Fruit fly (Drosophila melanogaster) whole organism, pupa: ENCODE measurements around the gene Tengl3.

ENCODE experiments used
- CG10348 ChIP-seq: fragments of 200-800 bp; sonication (Bioruptor generic); IDR thresholded peaks from 2 replicates; pipeline ENCODE4 v1.3.6; 2022; ENCODE audit warnings: missing biosample characterization, missing genetic modification characterization
- CG12605 ChIP-seq: fragments of 200-800 bp; sonication (Bioruptor generic); IDR thresholded peaks from 2 replicates; pipeline ENCODE4 v1.3.6; 2022; ENCODE audit warnings: missing biosample characterization, missing genetic modification characterization
- CG13204 ChIP-seq: fragments of 200-800 bp; sonication (Bioruptor generic); optimal IDR thresholded peaks from 2 replicates; lab custom pipeline; 2018; ENCODE audit warnings: missing biosample characterization, mild to moderate bottlenecking, missing genetic modification characterization, moderate library complexity
- CG14655 ChIP-seq: fragments of 200-800 bp; sonication (Bioruptor generic); optimal IDR thresholded peaks from 3 replicates; lab custom pipeline; 2017; ENCODE audit warnings: mild to moderate bottlenecking, missing biosample characterization, missing genetic modification reagents, missing genetic modification characterization
- CG15710 ChIP-seq: fragments of 200-800 bp; sonication (Bioruptor generic); optimal IDR thresholded peaks from 2 replicates; lab custom pipeline; 2018; ENCODE audit warnings: missing biosample characterization, mild to moderate bottlenecking, missing genetic modification characterization, moderate library complexity
- CG17806 ChIP-seq: fragments of 200-800 bp; sonication (Bioruptor generic); optimal IDR thresholded peaks from 2 replicates; lab custom pipeline; 2018; ENCODE audit warnings: missing biosample characterization, mild to moderate bottlenecking, missing genetic modification characterization, moderate library complexity
- CG32121 ChIP-seq: fragments of 200-800 bp; sonication (Bioruptor generic); IDR thresholded peaks from 2 replicates; pipeline ENCODE4 v1.3.6; 2022; ENCODE audit warnings: missing biosample characterization, missing genetic modification characterization
- CG34367 ChIP-seq: fragments of 200-800 bp; sonication (Bioruptor generic); optimal IDR thresholded peaks from 2 replicates; lab custom pipeline; 2018; ENCODE audit warnings: missing biosample characterization, mild to moderate bottlenecking, missing genetic modification characterization
- CG4496 ChIP-seq: fragments of 200-800 bp; sonication (Bioruptor generic); IDR thresholded peaks from 3 replicates; pipeline ENCODE4 v1.3.6; 2022; ENCODE audit warnings: missing biosample characterization, missing genetic modification characterization
- CG8159 ChIP-seq: fragments of 200-800 bp; sonication (Bioruptor generic); optimal IDR thresholded peaks from 3 replicates; lab custom pipeline; 2018; ENCODE audit warnings: missing biosample characterization, mild to moderate bottlenecking, missing genetic modification characterization, moderate library complexity
- CG8301 ChIP-seq: fragments of 200-800 bp; sonication (Bioruptor generic); optimal IDR thresholded peaks from 2 replicates; lab custom pipeline; 2018; ENCODE audit warnings: missing biosample characterization, mild to moderate bottlenecking, missing genetic modification characterization
- CG9948 ChIP-seq: fragments of 200-800 bp; sonication (Bioruptor generic); optimal IDR thresholded peaks from 2 replicates; lab custom pipeline; 2018; ENCODE audit warnings: missing biosample characterization, mild to moderate bottlenecking, missing genetic modification characterization, moderate library complexity
- D1 ChIP-seq: fragments of 200-800 bp; sonication (Bioruptor generic); optimal IDR thresholded peaks from 2 replicates; lab custom pipeline; 2018; ENCODE audit warnings: missing biosample characterization, mild to moderate bottlenecking, missing genetic modification characterization, moderate library complexity
- EcR ChIP-seq: fragments of 200-800 bp; sonication (Bioruptor generic); optimal IDR thresholded peaks from 3 replicates; lab custom pipeline; 2019; ENCODE audit warnings: missing biosample characterization, missing genetic modification characterization, mild to moderate bottlenecking, moderate library complexity, missing genetic modification reagents
- Ets98B ChIP-seq: fragments of 200-800 bp; sonication (Bioruptor generic); IDR thresholded peaks from 2 replicates; pipeline ENCODE4 v1.3.6; 2022; ENCODE audit warnings: missing biosample characterization, missing genetic modification characterization
- Pif1A ChIP-seq: fragments of 200-800 bp; sonication (Bioruptor generic); optimal IDR thresholded peaks from 3 replicates; lab custom pipeline; 2016; ENCODE audit warnings: missing biosample characterization, missing genetic modification characterization
- Pif1B ChIP-seq: fragments of 200-800 bp; sonication (Bioruptor generic); optimal IDR thresholded peaks from 3 replicates; lab custom pipeline; 2016; ENCODE audit warnings: missing biosample characterization, missing genetic modification characterization
- Snoo ChIP-seq: fragments of 200-800 bp; sonication (Bioruptor generic); optimal IDR thresholded peaks from 3 replicates; lab custom pipeline; 2017; ENCODE audit warnings: missing biosample characterization, mild to moderate bottlenecking, missing genetic modification characterization, inconsistent platforms
- fd96Ca ChIP-seq: fragments of 200-800 bp; sonication (Bioruptor generic); IDR thresholded peaks from 3 replicates; pipeline ENCODE4 v1.3.6; 2022; ENCODE audit warnings: missing biosample characterization, missing genetic modification characterization
- gl ChIP-seq: fragments of 200-800 bp; sonication (Bioruptor generic); optimal IDR thresholded peaks from 2 replicates; lab custom pipeline; 2018; ENCODE audit warnings: missing biosample characterization, mild to moderate bottlenecking, missing genetic modification characterization
- rn ChIP-seq: fragments of 200-800 bp; sonication (Bioruptor generic); IDR thresholded peaks from 2 replicates; pipeline ENCODE4 v1.3.6; 2022; ENCODE audit warnings: missing biosample characterization, missing genetic modification characterization

Gene Tengl3

dm6 chr2L:2238151-2238550 is at the start of gene Tengl3:
TSS of gene Tengl3 (minus strand) at chr2L:2238251.
- TF ChIP-seq rn: no peak
- TF ChIP-seq CG4496 (GFP tag; lab: Robert Waterston, UW): no peak
- TF ChIP-seq Snoo (tag; lab: Kevin White, UChicago): no peak
- no peak for TF ChIP-seq fd96Ca (GFP tag; lab: Robert Waterston, UW)
- TF ChIP-seq CG17806: no peak
- TF ChIP-seq Pif1B (GFP tag; lab: Kevin White, UChicago): no peak
- no peak for TF ChIP-seq gl
- TF ChIP-seq Ets98B (GFP tag; lab: Robert Waterston, UW): no peak
- TF ChIP-seq CG13204 (GFP tag; lab: Kevin White, UChicago): no peak
- no peak for TF ChIP-seq D1
- TF ChIP-seq CG15710 (tag; lab: Kevin White, UChicago): no peak
- TF ChIP-seq CG34367 (tag; lab: Kevin White, UChicago): no peak
- no peak for TF ChIP-seq EcR
- TF ChIP-seq CG8159: no peak
- no peak for TF ChIP-seq CG14655 (GFP tag; lab: Kevin White, UChicago)

- TF ChIP-seq CG17806: no peak
- no peak for TF ChIP-seq Snoo (tag; lab: Kevin White, UChicago)
- no peak for TF ChIP-seq Pif1B (GFP tag; lab: Kevin White, UChicago)
- TF ChIP-seq CG13204 (GFP tag; lab: Kevin White, UChicago): no peak
- no peak for TF ChIP-seq CG14655 (GFP tag; lab: Kevin White, UChicago)
- no peak for TF ChIP-seq Pif1A (GFP tag; lab: Kevin White, UChicago)
- TF ChIP-seq CG4496 (GFP tag; lab: Robert Waterston, UW): no peak
- no peak for TF ChIP-seq CG8301
- no peak for TF ChIP-seq gl
- no peak for TF ChIP-seq CG8159
- TF ChIP-seq CG15710 (tag; lab: Kevin White, UChicago): no peak
Observed at dm6 chr2L:2287807-2288206, 49.8 kb upstream of the Tengl3 start, which contains the start of gene CG42658. TSS of gene CG42658 (minus strand) at chr2L:2287907.

- no peak for TF ChIP-seq fd96Ca (GFP tag; lab: Robert Waterston, UW)
- TF ChIP-seq Pif1A (GFP tag; lab: Kevin White, UChicago): no peak
- TF ChIP-seq Snoo (tag; lab: Kevin White, UChicago): no peak
- no peak for TF ChIP-seq rn
- no peak for TF ChIP-seq CG10348 (GFP tag; lab: Robert Waterston, UW)
- no peak for TF ChIP-seq CG8159
- TF ChIP-seq CG14655 (GFP tag; lab: Kevin White, UChicago): no peak
- TF ChIP-seq CG15710 (tag; lab: Kevin White, UChicago): no peak
- TF ChIP-seq EcR: no peak
- no peak for TF ChIP-seq CG4496 (GFP tag; lab: Robert Waterston, UW)
- no peak for TF ChIP-seq CG32121 (GFP tag; lab: Robert Waterston, UW)
- no peak for TF ChIP-seq Pif1B (GFP tag; lab: Kevin White, UChicago)
- no peak for TF ChIP-seq CG13204 (GFP tag; lab: Kevin White, UChicago)
- TF ChIP-seq CG8301: no peak
- no peak for TF ChIP-seq CG34367 (tag; lab: Kevin White, UChicago)
- no peak for TF ChIP-seq D1
Observed at dm6 chr2L:2286773-2287172, 48.7 kb upstream of the Tengl3 start, which contains the start of gene CG31681. TSS of gene CG31681 (minus strand) at chr2L:2286873.

- TF ChIP-seq CG12605 (GFP tag; lab: Robert Waterston, UW): no peak
- no peak for TF ChIP-seq Pif1A (GFP tag; lab: Kevin White, UChicago)
- TF ChIP-seq CG13204 (GFP tag; lab: Kevin White, UChicago): no peak
- TF ChIP-seq CG8159: no peak
- no peak for TF ChIP-seq Pif1B (GFP tag; lab: Kevin White, UChicago)
- TF ChIP-seq CG10348 (GFP tag; lab: Robert Waterston, UW): no peak
- TF ChIP-seq CG17806: no peak
- TF ChIP-seq CG4496 (GFP tag; lab: Robert Waterston, UW): no peak
- no peak for TF ChIP-seq CG9948
- TF ChIP-seq gl: no peak
- no peak for TF ChIP-seq CG15710 (tag; lab: Kevin White, UChicago)
- no peak for TF ChIP-seq D1
Observed at dm6 chr2L:2284863-2285262, 46.8 kb upstream of the Tengl3 start, which contains the start of gene CG4271. TSS of gene CG4271 (plus strand) at chr2L:2285163.

dm6 chr2L:2269040-2269439 is 31.0 kb upstream of the Tengl3 start, which contains the start of gene CG17242:
TSS of gene CG17242 (minus strand) at chr2L:2269140.
- TF ChIP-seq Pif1B (GFP tag; lab: Kevin White, UChicago) (no peak), CG17806 (no peak), CG12605 (GFP tag; lab: Robert Waterston, UW) (no peak), CG8159 (no peak), CG13204 (GFP tag; lab: Kevin White, UChicago) (no peak), Ets98B (GFP tag; lab: Robert Waterston, UW) (no peak), CG15710 (tag; lab: Kevin White, UChicago) (no peak), CG10348 (GFP tag; lab: Robert Waterston, UW) (no peak), CG9948 (no peak), D1 (no peak), rn (no peak), Pif1A (GFP tag; lab: Kevin White, UChicago) (no peak), CG34367 (tag; lab: Kevin White, UChicago) (no peak), gl (no peak)

- TF ChIP-seq Ets98B (GFP tag; lab: Robert Waterston, UW): no peak
- no peak for TF ChIP-seq gl
- no peak for TF ChIP-seq CG4496 (GFP tag; lab: Robert Waterston, UW)
- no peak for TF ChIP-seq CG12605 (GFP tag; lab: Robert Waterston, UW)
- TF ChIP-seq Pif1B (GFP tag; lab: Kevin White, UChicago): no peak
- no peak for TF ChIP-seq Snoo (tag; lab: Kevin White, UChicago)
- no peak for TF ChIP-seq EcR
- TF ChIP-seq CG15710 (tag; lab: Kevin White, UChicago): no peak
- no peak for TF ChIP-seq Pif1A (GFP tag; lab: Kevin White, UChicago)
- TF ChIP-seq, all 21 proteins: peak for 0
Observed at dm6 chr2L:2265221-2265620, 27.2 kb upstream of the Tengl3 start, which contains the start of gene CG34049. TSS of gene CG34049 (minus strand) at chr2L:2265321.
